Fruit fly (Drosophila melanogaster): ENCODE results near the gene CG7573.

DNA sequence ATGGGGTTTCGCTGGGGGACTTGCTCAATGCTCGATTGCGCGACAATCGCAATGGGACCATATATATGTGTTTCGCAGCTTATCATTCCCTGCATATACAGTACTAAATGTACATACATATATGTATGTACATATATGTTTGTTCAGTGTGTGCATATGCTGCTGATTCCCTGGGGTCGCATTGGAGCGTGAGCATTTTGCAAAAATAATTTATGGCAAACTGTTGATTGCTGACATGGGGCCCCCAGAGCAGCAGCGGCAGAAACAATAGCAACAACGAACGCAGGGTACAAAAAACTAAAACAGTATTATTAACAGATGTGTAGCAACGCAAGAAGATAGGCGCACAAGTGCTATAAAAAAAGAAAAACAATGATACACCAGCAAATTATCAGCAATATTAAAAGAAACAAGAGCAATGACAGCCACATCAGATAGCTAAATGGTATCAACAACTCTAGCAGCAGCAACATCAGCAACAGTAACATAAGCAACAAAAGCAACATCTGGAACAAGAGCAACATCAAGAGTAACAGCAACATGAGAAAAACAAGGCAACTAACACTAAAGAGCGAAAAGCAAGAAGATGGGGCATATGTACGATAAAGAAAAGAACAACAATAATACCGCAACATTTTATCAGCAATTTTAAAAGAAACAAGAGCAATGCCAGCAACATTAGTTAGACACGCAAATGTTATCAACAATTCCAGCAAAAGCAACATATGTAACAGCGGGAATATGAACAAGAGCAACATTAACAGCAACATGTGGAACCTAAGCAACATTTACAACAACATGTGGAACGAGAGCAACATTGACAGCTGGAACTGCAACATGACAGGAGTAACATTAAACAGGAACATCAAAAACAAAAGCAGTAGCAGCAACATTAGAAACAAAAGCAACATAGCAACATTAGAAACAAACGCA is 27.2 kb upstream of the CG7573 start:
- TF ChIP-seq Pif1A (GFP tag; optimal IDR thresholded peaks at IDR 0.05) (no peak), gl (tag; optimal IDR thresholded peaks at IDR 0.05) (peak; percentile 33), Ets98B (GFP tag; IDR thresholded peaks at IDR 0.05) (peak; percentile 38; the same call in 1 of the 2 replicates), CG15710 (tag; optimal IDR thresholded peaks at IDR 0.05) (no peak), D1 (tag; optimal IDR thresholded peaks at IDR 0.05) (no peak), CG4496 (GFP tag; IDR thresholded peaks at IDR 0.05) (no peak)
